Fruit fly (Drosophila melanogaster): ENCODE data around the gene bif.

The bif gene

dm6 chrX:11720138-11720537 lies 41.4 kb downstream of the bif start, which contains the start of gene Tango10:
Gene Tango10, plus strand, starts transcription at chrX:11720245.
- TF ChIP-seq Hr4 (GFP tag; optimal IDR thresholded peaks at IDR 0.05) (no peak), CG10669 (GFP tag; optimal IDR thresholded peaks at IDR 0.05) (no peak), CG6276 (GFP tag; optimal IDR thresholded peaks at IDR 0.05) (no peak), Eip93F (GFP tag; optimal IDR thresholded peaks at IDR 0.05) (no peak), CG16779 (tag; optimal IDR thresholded peaks at IDR 0.05) (no peak), Ets21C (GFP tag; optimal IDR thresholded peaks at IDR 0.05) (peak; percentile 53), vri (GFP tag; optimal IDR thresholded peaks at IDR 0.05) (no peak), CG6163 (GFP tag; IDR thresholded peaks at IDR 0.05) (peak; percentile 39; the same call in 1 of the 3 replicates), acj6 (GFP tag; optimal IDR thresholded peaks at IDR 0.05) (no peak), CG15336 (GFP tag; IDR thresholded peaks at IDR 0.05) (no peak), ss (GFP tag; optimal IDR thresholded peaks at IDR 0.05) (no peak), CG11902 (GFP tag; optimal IDR thresholded peaks at IDR 0.05) (peak; percentile 47), fd59A (GFP tag; optimal IDR thresholded peaks at IDR 0.05) (no peak), CG31627 (GFP tag; optimal IDR thresholded peaks at IDR 0.05) (peak; percentile 70), topi (GFP tag; optimal IDR thresholded peaks at IDR 0.05) (peak; percentile 60), CG8319 (GFP tag; optimal IDR thresholded peaks at IDR 0.05) (no peak), svp (GFP tag) (no peak), Hr38 (GFP tag; optimal IDR thresholded peaks at IDR 0.05) (no peak), cyc (GFP tag; optimal IDR thresholded peaks at IDR 0.05) (peak; percentile 52), pdm3 (GFP tag; optimal IDR thresholded peaks at IDR 0.05) (no peak), CG8119 (GFP tag; IDR thresholded peaks at IDR 0.05) (no peak), Gug (GFP tag; IDR thresholded peaks at IDR 0.05) (no peak), Eip78C (GFP tag) (peak; percentile 41), esn (GFP tag; optimal IDR thresholded peaks at IDR 0.05) (peak; percentile 62), achi (GFP tag; optimal IDR thresholded peaks at IDR 0.05) (peak; percentile 43), Lpt (GFP tag; optimal IDR thresholded peaks at IDR 0.05) (no peak), Sox14 (GFP tag; optimal IDR thresholded peaks at IDR 0.05) (peak; percentile 68), Hr39 (GFP tag; optimal IDR thresholded peaks at IDR 0.05) (peak; percentile 71), Sox102F (GFP tag; optimal IDR thresholded peaks at IDR 0.05) (no peak), CG11294 (GFP tag; IDR thresholded peaks at IDR 0.05) (no peak), CG7368 (GFP tag; optimal IDR thresholded peaks at IDR 0.05) (peak; percentile 56), dsx (GFP tag; optimal IDR thresholded peaks at IDR 0.05; ENCODE audit: poor library complexity, severe bottlenecking) (no peak), lz (GFP tag; optimal IDR thresholded peaks at IDR 0.05) (peak; percentile 37), Met (GFP tag; optimal IDR thresholded peaks at IDR 0.05) (no peak), fd85E (GFP tag; optimal IDR thresholded peaks at IDR 0.05) (no peak), Blimp-1 (GFP tag; optimal IDR thresholded peaks at IDR 0.05) (no peak), CG34406 (GFP tag; optimal IDR thresholded peaks at IDR 0.05) (no peak), spab (GFP tag; optimal IDR thresholded peaks at IDR 0.05) (no peak), net (GFP tag; optimal IDR thresholded peaks at IDR 0.05) (no peak), salr (GFP tag; optimal IDR thresholded peaks at IDR 0.05) (no peak), Eip75B (GFP tag; optimal IDR thresholded peaks at IDR 0.05) (peak; percentile 27), CG11762 (GFP tag; optimal IDR thresholded peaks at IDR 0.05; ENCODE audit: insufficient read depth) (no peak), CG6808 (GFP tag; optimal IDR thresholded peaks at IDR 0.05) (no peak), CG8632 (GFP tag; optimal IDR thresholded peaks at IDR 0.05) (no peak), CG4318 (GFP tag; optimal IDR thresholded peaks at IDR 0.05) (no peak), dac (GFP tag; optimal IDR thresholded peaks at IDR 0.05) (no peak), eg (GFP tag; IDR thresholded peaks at IDR 0.05) (peak; percentile 47), CG1621 (tag; optimal IDR thresholded peaks at IDR 0.05) (no peak), Ets96B (tag; optimal IDR thresholded peaks at IDR 0.05) (peak; percentile 32), Sox15 (GFP tag; optimal IDR thresholded peaks at IDR 0.05) (peak; percentile 16), CG9139 (GFP tag; optimal IDR thresholded peaks at IDR 0.05) (no peak), Smox (GFP tag; optimal IDR thresholded peaks at IDR 0.05) (no peak), CG3032 (tag; optimal IDR thresholded peaks at IDR 0.05) (peak; percentile 34)
